Fruit fly (Drosophila melanogaster) whole organism: ENCODE data around the gene CG15743.

Source experiments
- CG8478 ChIP-seq: fragments of >200 bp; optimal IDR thresholded peaks from 2 replicates; lab custom pipeline; 2018; ENCODE audit warnings: inconsistent platforms
- Dll ChIP-seq: fragments of >200 bp; optimal IDR thresholded peaks from 2 replicates; lab custom pipeline; 2017
- EcR ChIP-seq, 2 experiments: fragments of >200 bp; optimal IDR thresholded peaks; 2 replicates each; lab custom pipeline; 2017; ENCODE audit warnings: missing biosample characterization in 2 of 2, missing genetic modification characterization in 2 of 2, missing genetic modification reagents in 2 of 2
- pan ChIP-seq: fragments of >200 bp; optimal IDR thresholded peaks from 2 replicates; lab custom pipeline; 2017
- psq ChIP-seq: fragments of >200 bp; optimal IDR thresholded peaks from 2 replicates; lab custom pipeline; 2017
- usp ChIP-seq: fragments of >200 bp; optimal IDR thresholded peaks from 2 replicates; lab custom pipeline; 2017; ENCODE audit warnings: missing biosample characterization, missing genetic modification characterization, mixed read lengths

DNA sequence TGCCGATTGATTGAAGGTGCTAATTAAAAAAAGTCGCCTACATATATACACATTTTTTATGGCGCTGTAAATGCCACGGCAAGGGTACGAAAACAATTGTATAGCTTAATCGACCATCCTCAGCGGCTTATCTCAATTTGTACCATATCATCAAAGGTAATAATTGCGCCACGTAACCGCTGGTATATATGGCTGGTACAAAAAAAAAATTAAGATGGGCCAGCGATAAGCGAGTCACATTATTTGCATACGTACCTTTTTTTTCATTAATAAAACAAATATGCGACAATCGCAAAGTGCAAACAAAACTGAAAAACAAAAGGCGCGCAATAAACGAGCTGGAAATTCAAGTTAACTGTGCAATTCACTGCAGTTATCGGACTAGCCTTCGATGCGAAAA is 31.1 kb upstream of the CG15743 start:
- TF ChIP-seq Dll (lab: Kevin White, UChicago) (no peak), psq (lab: Kevin White, UChicago) (no peak), usp (GFP tag; lab: Kevin White, UChicago) (no peak), pan (no peak), EcR (GFP tag; optimal IDR thresholded peaks at IDR 0.05; lab: Kevin White, UChicago) (no peak), CG8478 (no peak)
